Worm (Caenorhabditis elegans) whole organism, L1 larva: ENCODE measurements around the gene flh-1.
"Not testable (repeated sequence)": the region's sequence is repeated elsewhere in the genome, so short reads cannot be mapped to it uniquely, and the experiment has no call there.

Experiments used
- C16A3.4 ChIP-seq: fragments of 150-350 bp; optimal IDR thresholded peaks from 2 replicates; lab custom pipeline; 2014; ENCODE audit warnings: missing biosample characterization, missing genetic modification characterization
- C34B4.2 ChIP-seq: sonication (generic microtip); optimal IDR thresholded peaks from 2 replicates; lab custom pipeline; 2017; ENCODE audit warnings: mild to moderate bottlenecking, missing genetic modification characterization, missing compliant biosample characterization
- F16B12.6 ChIP-seq: fragments of 150-350 bp; optimal IDR thresholded peaks from 2 replicates; lab custom pipeline; 2014; ENCODE audit warnings: missing biosample characterization, missing genetic modification characterization
- Y116A8C.19 ChIP-seq: sonication (generic microtip); optimal IDR thresholded peaks from 2 replicates; lab custom pipeline; 2016; ENCODE audit warnings: missing compliant biosample characterization, missing genetic modification characterization, borderline replicate concordance
- alr-1 ChIP-seq: fragments of 200-800 bp; sonication (Bioruptor generic); optimal IDR thresholded peaks from 2 replicates; lab custom pipeline; 2018; ENCODE audit warnings: borderline replicate concordance, mild to moderate bottlenecking, missing genetic modification characterization, missing compliant biosample characterization
- aly-2 ChIP-seq: fragments of 150-350 bp; optimal IDR thresholded peaks from 2 replicates; lab custom pipeline; 2014; ENCODE audit warnings: missing biosample characterization, missing genetic modification characterization
- ceh-63 ChIP-seq: fragments of 200-800 bp; sonication (Bioruptor generic); optimal IDR thresholded peaks from 2 replicates; lab custom pipeline; 2018; ENCODE audit warnings: mild to moderate bottlenecking, missing genetic modification characterization, missing compliant biosample characterization
- ceh-8 ChIP-seq: fragments of 200-800 bp; sonication (Bioruptor generic); optimal IDR thresholded peaks from 2 replicates; lab custom pipeline; 2018; ENCODE audit warnings: mild to moderate bottlenecking, missing genetic modification characterization, moderate library complexity, missing compliant biosample characterization
- ceh-88 ChIP-seq: fragments of 200-800 bp; sonication (Bioruptor generic); IDR thresholded peaks from 2 replicates; pipeline ENCODE4 v1.3.6; 2022; ENCODE audit warnings: missing genetic modification characterization, missing compliant biosample characterization
- efl-1 ChIP-seq, 4 experiments: fragments of 150-350 bp; optimal IDR thresholded peaks in 3 of 4; peaks in 1 of 4; 1 replicate in 1 of 4; 2 replicates in 3 of 4; lab custom pipeline; 2014; ENCODE audit warnings: missing biosample characterization in 2 of 4, missing genetic modification characterization in 2 of 4, missing genetic modification reagents in 2 of 4
- egl-13 ChIP-seq: sonication (generic microtip); optimal IDR thresholded peaks from 2 replicates; lab custom pipeline; 2016; ENCODE audit warnings: missing genotype, missing genetic modification reagents, missing genetic modification characterization, missing compliant biosample characterization
- egl-27 ChIP-seq, 2 experiments: fragments of 150-350 bp in 1 of 2; sonication (generic microtip); optimal IDR thresholded peaks; 3 replicates each; lab custom pipeline; 2017 to 2018; ENCODE audit warnings: missing biosample characterization in 2 of 2, missing genetic modification characterization in 2 of 2, missing genetic modification reagents in 2 of 2
- fkh-10 ChIP-seq: sonication (generic microtip); optimal IDR thresholded peaks from 2 replicates; lab custom pipeline; 2017; ENCODE audit warnings: missing biosample characterization, missing genetic modification reagents, missing genetic modification characterization
- hpl-2 ChIP-seq: fragments of 150-350 bp; optimal IDR thresholded peaks from 2 replicates; lab custom pipeline; 2014; ENCODE audit warnings: missing biosample characterization, missing genetic modification reagents, missing genetic modification characterization
- irx-1 ChIP-seq: sonication (generic microtip); optimal IDR thresholded peaks from 2 replicates; lab custom pipeline; 2016; ENCODE audit warnings: missing genetic modification characterization, missing compliant biosample characterization
- jun-1 ChIP-seq: fragments of 150-350 bp; optimal IDR thresholded peaks from 2 replicates; lab custom pipeline; 2014; ENCODE audit warnings: missing biosample characterization, missing genetic modification reagents, missing genetic modification characterization
- lin-14 ChIP-seq: fragments of 200-800 bp; sonication (Bioruptor generic); optimal IDR thresholded peaks from 2 replicates; lab custom pipeline; 2018; ENCODE audit warnings: mild to moderate bottlenecking, missing genetic modification characterization, moderate library complexity, missing compliant biosample characterization
- lin-35 ChIP-seq, 2 experiments: fragments of 150-350 bp; optimal IDR thresholded peaks; 2 replicates each; lab custom pipeline; 2014; ENCODE audit warnings: missing biosample characterization in 2 of 2, missing genetic modification characterization in 2 of 2, missing genetic modification reagents in 2 of 2
- lin-39 ChIP-seq: fragments of 150-350 bp; optimal IDR thresholded peaks from 2 replicates; lab custom pipeline; 2014; ENCODE audit warnings: missing biosample characterization, missing genetic modification reagents, missing genetic modification characterization
- lir-3 ChIP-seq: sonication (generic microtip); optimal IDR thresholded peaks from 2 replicates; lab custom pipeline; 2016; ENCODE audit warnings: mild to moderate bottlenecking, missing genetic modification characterization, moderate library complexity, missing compliant biosample characterization; ENCODE audit not compliant: poor library complexity
- mab-9 ChIP-seq: fragments of 200-800 bp; sonication (Bioruptor generic); IDR thresholded peaks from 2 replicates; pipeline ENCODE4 v1.3.6; 2022; ENCODE audit warnings: missing genetic modification reagents, missing genetic modification characterization, missing compliant biosample characterization
- nhr-12 ChIP-seq: sonication (generic microtip); optimal IDR thresholded peaks from 2 replicates; lab custom pipeline; 2017; ENCODE audit warnings: missing biosample characterization, missing genetic modification characterization
- nhr-237 ChIP-seq: fragments of 150-350 bp; optimal IDR thresholded peaks from 2 replicates; lab custom pipeline; 2014; ENCODE audit warnings: missing biosample characterization, missing genetic modification characterization
- nhr-76 ChIP-seq: sonication (generic microtip); optimal IDR thresholded peaks from 2 replicates; lab custom pipeline; 2017; ENCODE audit warnings: missing biosample characterization, missing genetic modification characterization
- snpc-4 ChIP-seq: fragments of 150-350 bp; optimal IDR thresholded peaks from 2 replicates; lab custom pipeline; 2014; ENCODE audit warnings: missing biosample characterization, missing genetic modification characterization
- snu-23 ChIP-seq: sonication (generic microtip); optimal IDR thresholded peaks from 2 replicates; lab custom pipeline; 2016; ENCODE audit warnings: missing genetic modification characterization, missing compliant biosample characterization
- sox-4 ChIP-seq: sonication (generic microtip); optimal IDR thresholded peaks from 2 replicates; lab custom pipeline; 2016; ENCODE audit warnings: missing genetic modification characterization, missing compliant biosample characterization
- sptf-1 ChIP-seq: fragments of 150-350 bp; optimal IDR thresholded peaks from 2 replicates; lab custom pipeline; 2014; ENCODE audit warnings: missing biosample characterization, missing genetic modification characterization
- sup-37 ChIP-seq: fragments of 200-800 bp; sonication (Bioruptor generic); optimal IDR thresholded peaks from 2 replicates; lab custom pipeline; 2018; ENCODE audit warnings: mild to moderate bottlenecking, missing genetic modification characterization, missing compliant biosample characterization
- swsn-7 ChIP-seq: sonication (generic microtip); optimal IDR thresholded peaks from 2 replicates; lab custom pipeline; 2016; ENCODE audit warnings: missing genetic modification characterization, missing compliant biosample characterization
- unc-130 ChIP-seq: fragments of 150-350 bp; optimal IDR thresholded peaks from 2 replicates; lab custom pipeline; 2017; ENCODE audit warnings: missing biosample characterization, missing genetic modification characterization, inconsistent platforms
- unc-30 ChIP-seq: sonication (generic microtip); optimal IDR thresholded peaks from 2 replicates; lab custom pipeline; 2017; ENCODE audit warnings: missing biosample characterization, missing genetic modification characterization
- unc-86 ChIP-seq: sonication (generic microtip); optimal IDR thresholded peaks from 2 replicates; lab custom pipeline; 2016; ENCODE audit warnings: missing genetic modification characterization, missing compliant biosample characterization
- unc-98 ChIP-seq: fragments of 200-800 bp; sonication (Bioruptor generic); IDR thresholded peaks from 2 replicates; pipeline ENCODE4 v1.3.6; 2022; ENCODE audit warnings: missing genetic modification characterization, missing compliant biosample characterization
- vab-15 ChIP-seq: sonication (generic microtip); optimal IDR thresholded peaks from 2 replicates; lab custom pipeline; 2017; ENCODE audit warnings: missing genotype, mild to moderate bottlenecking, missing genetic modification characterization, missing compliant biosample characterization

The flh-1 gene

DNA sequence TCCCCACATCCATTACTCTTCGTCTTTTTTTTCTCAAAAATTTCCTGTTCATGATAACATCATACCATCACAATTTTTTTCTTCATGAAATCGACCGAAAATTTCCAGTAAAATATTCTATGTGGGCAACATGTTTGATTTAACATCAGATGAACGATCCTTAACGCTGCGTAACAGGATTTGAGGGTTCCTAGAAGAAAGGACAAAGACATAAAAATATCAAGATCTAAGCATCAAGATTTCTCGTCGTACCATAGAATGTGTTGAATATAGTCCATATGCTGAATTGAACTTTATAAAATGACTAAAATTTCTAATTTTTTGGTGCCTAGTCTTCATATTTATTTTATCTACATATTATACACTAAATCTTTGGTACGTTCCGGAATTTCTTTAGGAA, 36.1 kb upstream of the flh-1 start, which contains the start of gene F49C12.3:
Gene F49C12.3 (plus strand): TSS at position 301 of the 400 bp plus-strand sequence.
- TF ChIP-seq sup-37 (GFP tag; lab: Kevin White, UChicago), result no peak
- TF ChIP-seq C16A3.4 (tag; lab: Kevin White, UChicago), result no peak
- TF ChIP-seq snpc-4 (tag; lab: Kevin White, UChicago), result no peak
- TF ChIP-seq nhr-237, result no peak
- TF ChIP-seq vab-15 (tag; lab: Kevin White, UChicago), result no peak
- no peak for TF ChIP-seq unc-86 (tag; lab: Kevin White, UChicago)
- no peak for TF ChIP-seq aly-2 (tag; lab: Kevin White, UChicago)

DNA sequence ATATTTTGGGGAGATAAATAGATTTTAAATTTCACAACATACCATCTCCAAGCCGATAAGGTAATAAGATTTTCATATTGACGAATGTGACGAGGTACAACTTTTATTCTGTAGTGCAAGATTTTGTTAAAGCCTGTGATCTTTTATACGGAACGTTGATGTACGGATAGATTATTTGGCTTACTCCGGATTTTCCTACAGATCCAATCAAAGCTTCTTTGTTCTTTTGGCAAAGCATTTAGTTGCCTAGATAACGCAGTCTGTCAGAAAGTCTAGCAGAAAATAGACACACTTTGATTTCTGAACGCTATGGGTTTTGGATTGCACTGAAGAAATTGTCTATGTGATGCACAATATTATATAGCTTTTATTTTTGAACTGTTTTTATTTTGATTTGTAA, 35.1 kb upstream of the flh-1 start, which contains the start of gene F49C12.2:
Gene F49C12.2 (minus strand): TSS at position 101 of the 400 bp plus-strand sequence.
- no peak for TF ChIP-seq unc-86 (tag; lab: Kevin White, UChicago)
- no peak for TF ChIP-seq sptf-1
- no peak for TF ChIP-seq sox-4
- no peak for TF ChIP-seq unc-130
- no peak for TF ChIP-seq nhr-12 (tag; lab: Kevin White, UChicago)
- no peak for TF ChIP-seq alr-1
- no peak for TF ChIP-seq lin-14 (GFP tag; lab: Kevin White, UChicago)
- TF ChIP-seq, all 84 proteins: peak for 0

DNA sequence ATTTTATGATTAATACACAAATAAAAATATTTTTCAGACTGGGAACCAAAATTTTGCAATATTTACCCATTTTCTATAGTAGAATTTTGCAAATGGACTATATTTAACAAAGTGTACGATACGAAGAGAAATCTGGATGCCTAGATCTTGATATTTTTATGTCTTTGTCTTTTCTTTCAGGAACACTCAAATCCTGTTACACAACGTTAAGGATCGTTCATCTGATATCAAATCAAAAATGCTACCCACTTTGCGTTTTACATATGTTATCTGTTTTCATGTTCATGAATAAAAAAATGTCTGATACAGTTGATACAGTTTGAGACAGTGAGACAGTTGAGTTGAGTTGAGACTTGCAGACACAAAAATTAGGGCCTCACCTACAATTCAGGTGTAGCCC, 32.2 kb upstream of the flh-1 start, which contains the start of gene F49C12.1:
Gene F49C12.1 (minus strand): TSS at position 70 of the 400 bp plus-strand sequence.
- TF ChIP-seq ceh-63 (no peak), C34B4.2 (no peak), unc-98 (GFP tag; lab: Robert Waterston, UW) (no peak), egl-27 (tag; optimal IDR thresholded peaks at IDR 0.05; lab: Kevin White, UChicago) (no peak)

DNA sequence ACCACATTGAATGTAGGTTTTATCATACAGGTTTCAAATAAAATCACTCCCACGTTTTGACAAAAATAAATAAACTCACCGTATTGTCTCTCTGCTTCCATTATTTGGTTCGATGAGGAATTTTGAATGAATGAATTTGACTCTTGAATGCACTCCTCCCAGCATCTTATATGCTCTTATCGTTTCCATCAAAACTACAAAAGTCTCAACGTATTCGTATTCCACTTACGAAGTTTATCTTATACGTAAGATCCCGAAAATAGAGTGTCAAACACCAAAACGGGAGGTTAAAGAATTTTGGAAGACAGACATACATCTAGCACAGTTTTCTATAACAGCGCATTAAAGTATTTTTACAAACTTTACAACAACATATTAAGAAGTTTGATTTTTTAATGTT, 29.8 kb upstream of the flh-1 start, which contains the start of gene nhr-264:
Gene nhr-264 (minus strand): TSS at position 101 of the 400 bp plus-strand sequence.
- TF ChIP-seq irx-1 (tag; lab: Kevin White, UChicago); F16B12.6 (tag; lab: Kevin White, UChicago); fkh-10 (GFP tag; lab: Kevin White, UChicago): not testable (repeated sequence)

DNA sequence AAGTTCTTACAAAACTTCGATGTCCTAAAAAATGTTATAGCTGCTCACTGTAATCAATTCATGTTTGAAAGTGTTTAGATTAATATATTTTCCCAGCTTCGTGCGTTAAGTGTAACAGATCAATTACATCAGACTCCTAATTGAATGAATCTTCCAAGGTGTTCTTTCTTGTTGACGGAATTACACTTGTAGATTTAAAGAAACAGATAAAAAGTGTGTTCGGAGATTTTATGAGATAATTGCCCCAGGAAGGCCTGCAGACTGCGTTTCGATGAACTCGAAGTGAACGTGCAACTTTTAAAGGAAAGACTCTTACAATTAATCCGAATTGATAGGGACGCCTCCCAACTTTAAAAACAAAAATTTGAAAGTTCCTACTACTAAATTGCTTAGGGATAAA, 25.6 kb upstream of the flh-1 start:
- TF ChIP-seq snu-23 (GFP tag; lab: Kevin White, UChicago) (no peak), lin-39 (no peak), mab-9 (GFP tag; lab: Robert Waterston, UW) (no peak), ceh-8 (GFP tag; lab: Kevin White, UChicago) (no peak), ceh-88 (no peak), swsn-7 (tag; lab: Kevin White, UChicago) (no peak), hpl-2 (no peak), efl-1 (optimal IDR thresholded peaks at IDR 0.05; lab: Kevin White, UChicago) (no peak), efl-1 (GFP tag; optimal IDR thresholded peaks at IDR 0.05 in 1 of 2; lab: Kevin White, UChicago) (no peak), jun-1 (no peak), Y116A8C.19 (tag; lab: Kevin White, UChicago) (no peak), unc-30 (tag; lab: Kevin White, UChicago) (no peak), lin-35 (GFP tag; optimal IDR thresholded peaks at IDR 0.05; lab: Kevin White, UChicago) (no peak), lir-3 (tag; lab: Kevin White, UChicago) (no peak), nhr-76 (no peak), egl-13 (tag; lab: Kevin White, UChicago) (no peak)
